Fruit fly (Drosophila melanogaster): ENCODE data around the gene Arts.
A peak's percentile ranks its signal among the peaks of the same experiment; 100 is the strongest.

The Arts gene

DNA sequence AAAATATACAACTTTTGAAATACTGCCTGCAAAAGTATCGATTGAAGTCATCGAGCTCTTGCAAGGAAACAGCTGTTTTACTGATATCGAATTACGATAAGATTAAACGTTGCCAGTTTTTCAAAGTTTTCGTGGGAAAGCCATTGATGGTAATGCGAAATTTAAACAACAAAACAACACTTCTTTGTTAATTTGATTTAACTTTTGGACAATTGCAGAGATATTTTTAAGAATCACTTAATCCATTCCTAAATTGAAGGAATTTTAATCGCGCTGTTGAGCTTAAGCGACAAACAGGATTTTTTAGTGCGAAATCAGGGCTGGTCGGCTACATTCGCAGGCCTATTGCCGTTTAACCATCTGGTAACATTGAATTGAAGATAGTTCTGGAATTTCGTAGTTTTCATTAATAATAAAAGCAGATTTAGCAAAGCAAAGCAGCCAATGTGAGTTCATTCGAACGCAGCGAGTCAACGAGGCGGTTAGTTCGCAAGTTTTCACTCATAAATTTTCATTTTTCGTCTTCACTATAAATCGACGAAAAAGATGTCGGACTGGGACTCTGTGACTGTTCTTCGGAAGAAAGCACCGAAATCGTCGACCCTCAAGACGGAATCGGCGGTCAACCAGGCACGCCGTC lies 28.2 kb upstream of the Arts start, which contains the start of gene mbf1 (continued):
- TF ChIP-seq CG33213 (GFP tag; optimal IDR thresholded peaks at IDR 0.05) = peak; percentile 8
- TF ChIP-seq Hr78 (GFP tag; optimal IDR thresholded peaks at IDR 0.05) = no peak
- peak; percentile 22 for TF ChIP-seq pnt (GFP tag; optimal IDR thresholded peaks at IDR 0.05)
- peak; percentile 71 for TF ChIP-seq unc-4 (GFP tag; IDR thresholded peaks at IDR 0.05; ENCODE audit: partially characterized antibody)
- peak; percentile 85 for TF ChIP-seq stwl (tag; optimal IDR thresholded peaks at IDR 0.05)
- TF ChIP-seq wek (GFP tag; optimal IDR thresholded peaks at IDR 0.05) = peak; percentile 12
- TF ChIP-seq CG2120 (GFP tag; optimal IDR thresholded peaks at IDR 0.05) = peak; percentile 44
- TF ChIP-seq Gsc (GFP tag; IDR thresholded peaks at IDR 0.05) = no peak
- TF ChIP-seq CG12659 (GFP tag; optimal IDR thresholded peaks at IDR 0.05) = peak; percentile 80
- peak; percentile 6 for TF ChIP-seq Bteb2 (GFP tag; optimal IDR thresholded peaks at IDR 0.05)
- peak; percentile 71 for TF ChIP-seq Ets65A (GFP tag)
- no peak for TF ChIP-seq trh (GFP tag; optimal IDR thresholded peaks at IDR 0.05)
- TF ChIP-seq Rx (GFP tag; IDR thresholded peaks at IDR 0.05) = no peak
- TF ChIP-seq lola (GFP tag; optimal IDR thresholded peaks at IDR 0.05) = no peak
- peak; percentile 40 for TF ChIP-seq PHDP (tag; optimal IDR thresholded peaks at IDR 0.05)
- TF ChIP-seq repo (GFP tag; optimal IDR thresholded peaks at IDR 0.05) = no peak
- peak; percentile 19 for TF ChIP-seq CG7928 (GFP tag; optimal IDR thresholded peaks at IDR 0.05)
- peak; percentile 37 for TF ChIP-seq pho (GFP tag; optimal IDR thresholded peaks at IDR 0.05)
- peak; percentile 66 for TF ChIP-seq Scr (GFP tag; IDR thresholded peaks at IDR 0.05; ENCODE audit: partially characterized antibody)
- no peak for TF ChIP-seq tgo (GFP tag; IDR thresholded peaks at IDR 0.05)
- TF ChIP-seq h (optimal IDR thresholded peaks at IDR 0.05) = no peak
- TF ChIP-seq H2.0 (GFP tag; IDR thresholded peaks at IDR 0.05) = no peak
- TF ChIP-seq zfh2 (GFP tag; optimal IDR thresholded peaks at IDR 0.05) = peak; percentile 34
- peak; percentile 78 for TF ChIP-seq Dll (GFP tag; IDR thresholded peaks at IDR 0.05; ENCODE audit: partially characterized antibody)
- peak; percentile 27 for TF ChIP-seq CG11504 (tag; optimal IDR thresholded peaks at IDR 0.05)
- TF ChIP-seq CG14050 (GFP tag; IDR thresholded peaks at IDR 0.05) = no peak
- peak; percentile 31 for TF ChIP-seq CG12104 (GFP tag; optimal IDR thresholded peaks at IDR 0.05)
- TF ChIP-seq CG34422 (GFP tag; IDR thresholded peaks at IDR 0.05) = peak; percentile 27; the same call in 1 of the 3 replicates
- peak; percentile 36 for TF ChIP-seq CG30020 (tag; optimal IDR thresholded peaks at IDR 0.05)
- peak; percentile 48 for TF ChIP-seq CG10267 (tag; optimal IDR thresholded peaks at IDR 0.05)
- no peak for TF ChIP-seq en (GFP tag; optimal IDR thresholded peaks at IDR 0.05)
- TF ChIP-seq CHES-1-like (GFP tag; optimal IDR thresholded peaks at IDR 0.05) = peak; percentile 51
- peak; percentile 73 for TF ChIP-seq sna (GFP tag; IDR thresholded peaks at IDR 0.05; ENCODE audit: partially characterized antibody)
- no peak for TF ChIP-seq br (optimal IDR thresholded peaks at IDR 0.05)
- peak; percentile 39; the same call in 2 of the 3 replicates for TF ChIP-seq row (GFP tag; IDR thresholded peaks at IDR 0.05)
- TF ChIP-seq CG12744 (GFP tag; optimal IDR thresholded peaks at IDR 0.05) = no peak
- peak; percentile 42 for TF ChIP-seq CoRest (tag; optimal IDR thresholded peaks at IDR 0.05)
- peak; percentile 22 for TF ChIP-seq grau (tag; optimal IDR thresholded peaks at IDR 0.05)
- TF ChIP-seq dmrt11E (tag; optimal IDR thresholded peaks at IDR 0.05) = peak; percentile 10
- no peak for TF ChIP-seq Atf6 (GFP tag; IDR thresholded peaks at IDR 0.05)
- peak in 1 of 2 experiments; percentile 4 for TF ChIP-seq dpn (GFP tag; optimal IDR thresholded peaks at IDR 0.05)
- no peak for TF ChIP-seq Hr3 (GFP tag; optimal IDR thresholded peaks at IDR 0.05)
- TF ChIP-seq lilli (GFP tag; optimal IDR thresholded peaks at IDR 0.05) = peak; percentile 53
- TF ChIP-seq BtbVII (GFP tag; optimal IDR thresholded peaks at IDR 0.05) = peak; percentile 15
- no peak for TF ChIP-seq CG16863 (GFP tag; optimal IDR thresholded peaks at IDR 0.05)
- no peak for TF ChIP-seq CG8290 (GFP tag; optimal IDR thresholded peaks at IDR 0.05)
- peak; percentile 7 to 39 for TF ChIP-seq CG8290 (tag; optimal IDR thresholded peaks at IDR 0.05)
- peak; percentile 27 for TF ChIP-seq CG30403 (GFP tag; optimal IDR thresholded peaks at IDR 0.05)
- TF ChIP-seq sug (tag; optimal IDR thresholded peaks at IDR 0.05) = peak; percentile 39
- no peak for TF ChIP-seq CG6654 (GFP tag; optimal IDR thresholded peaks at IDR 0.05)
- TF ChIP-seq chif (GFP tag; optimal IDR thresholded peaks at IDR 0.05) = peak in 1 of 2 experiments; percentile 8

All from whole organism, embryonic.